Fruit fly (Drosophila melanogaster) whole organism, embryonic: Measurements from ENCODE around the gene CG42759.

ENCODE experiments used
- CG10209 ChIP-seq: fragments of 200-800 bp; sonication (Bioruptor generic); optimal IDR thresholded peaks from 3 replicates; lab custom pipeline; 2017; ENCODE audit warnings: missing biosample characterization, mild to moderate bottlenecking, missing genetic modification characterization, missing genetic modification reagents
- CG10267 ChIP-seq: fragments of 200-800 bp; sonication (Bioruptor generic); optimal IDR thresholded peaks from 2 replicates; lab custom pipeline; 2018; ENCODE audit warnings: missing biosample characterization, mild to moderate bottlenecking, missing genetic modification characterization, moderate library complexity
- CG10959 ChIP-seq: fragments of 200-800 bp; sonication (Bioruptor generic); IDR thresholded peaks from 2 replicates; pipeline ENCODE4 v1.3.6; 2022; ENCODE audit warnings: missing biosample characterization, missing genetic modification characterization
- CG13624 ChIP-seq: fragments of 200-800 bp; sonication (Bioruptor generic); optimal IDR thresholded peaks from 2 replicates; lab custom pipeline; 2016; ENCODE audit warnings: missing biosample characterization, missing genetic modification characterization
- CG15011 ChIP-seq: fragments of 200-800 bp; sonication (Bioruptor generic); optimal IDR thresholded peaks from 3 replicates; lab custom pipeline; 2018; ENCODE audit warnings: missing biosample characterization, mild to moderate bottlenecking, missing genetic modification characterization
- CG15269 ChIP-seq: fragments of 200-800 bp; sonication (Bioruptor generic); optimal IDR thresholded peaks from 2 replicates; lab custom pipeline; 2018; ENCODE audit warnings: missing biosample characterization, mild to moderate bottlenecking, missing genetic modification characterization, moderate library complexity
- CG1602 ChIP-seq: fragments of 200-800 bp; sonication (Bioruptor generic); optimal IDR thresholded peaks from 3 replicates; lab custom pipeline; 2016; ENCODE audit warnings: missing biosample characterization, missing genetic modification characterization
- CG17359 ChIP-seq: fragments of 200-800 bp; sonication (Bioruptor generic); optimal IDR thresholded peaks from 3 replicates; lab custom pipeline; 2018; ENCODE audit warnings: missing biosample characterization, mild to moderate bottlenecking, missing genetic modification characterization, moderate library complexity
- CG17385 ChIP-seq: fragments of 200-800 bp; sonication (Bioruptor generic); optimal IDR thresholded peaks from 3 replicates; lab custom pipeline; 2018; ENCODE audit warnings: missing biosample characterization, mild to moderate bottlenecking, missing genetic modification characterization
- CG17829 ChIP-seq: fragments of 200-800 bp; optimal IDR thresholded peaks from 2 replicates; lab custom pipeline; 2019; ENCODE audit warnings: missing biosample characterization, mild to moderate bottlenecking, missing genetic modification characterization, moderate library complexity
- CG17912 ChIP-seq: fragments of 200-800 bp; sonication (Bioruptor generic); optimal IDR thresholded peaks from 2 replicates; lab custom pipeline; 2018; ENCODE audit warnings: missing biosample characterization, mild to moderate bottlenecking, missing genetic modification characterization
- CG18599 ChIP-seq: fragments of 200-800 bp; sonication (Bioruptor generic); optimal IDR thresholded peaks from 3 replicates; lab custom pipeline; 2017; ENCODE audit warnings: missing biosample characterization, missing genetic modification characterization, mild to moderate bottlenecking, moderate library complexity, missing genetic modification reagents
- CG31365 ChIP-seq: fragments of 200-800 bp; sonication (Bioruptor generic); optimal IDR thresholded peaks from 2 replicates; lab custom pipeline; 2018; ENCODE audit warnings: missing biosample characterization, mild to moderate bottlenecking, missing genetic modification characterization
- CG3281 ChIP-seq: fragments of 200-800 bp; sonication (Bioruptor generic); optimal IDR thresholded peaks from 3 replicates; lab custom pipeline; 2017; ENCODE audit warnings: missing biosample characterization, mild to moderate bottlenecking, missing genetic modification characterization
- CG34422 ChIP-seq: fragments of 200-800 bp; sonication (Bioruptor generic); IDR thresholded peaks from 3 replicates; pipeline ENCODE4 v1.3.6; 2022; ENCODE audit warnings: missing biosample characterization, missing genetic modification characterization
- CG4328 ChIP-seq: fragments of 200-800 bp; sonication (Bioruptor generic); optimal IDR thresholded peaks from 3 replicates; lab custom pipeline; 2017; ENCODE audit warnings: missing biosample characterization, missing genetic modification reagents, missing genetic modification characterization
- CG4707 ChIP-seq: fragments of 200-800 bp; sonication (Bioruptor generic); optimal IDR thresholded peaks from 2 replicates; lab custom pipeline; 2018; ENCODE audit warnings: missing biosample characterization, mild to moderate bottlenecking, missing genetic modification characterization, moderate library complexity
- CG5180 ChIP-seq: fragments of 200-800 bp; sonication (Bioruptor generic); optimal IDR thresholded peaks from 3 replicates; lab custom pipeline; 2017; ENCODE audit warnings: missing biosample characterization, missing genetic modification characterization, mild to moderate bottlenecking, moderate library complexity, missing genetic modification reagents
- CG6765 ChIP-seq: fragments of 200-800 bp; sonication (Bioruptor generic); optimal IDR thresholded peaks from 3 replicates; lab custom pipeline; 2017; ENCODE audit warnings: missing biosample characterization, mild to moderate bottlenecking, missing genetic modification characterization
- CG7786 ChIP-seq: fragments of 200-800 bp; sonication (Bioruptor generic); optimal IDR thresholded peaks from 2 replicates; lab custom pipeline; 2016; ENCODE audit warnings: missing biosample characterization, missing genetic modification characterization
- CG8388 ChIP-seq: fragments of 200-800 bp; sonication (Bioruptor generic); optimal IDR thresholded peaks from 2 replicates; lab custom pipeline; 2019; ENCODE audit warnings: missing biosample characterization, mild to moderate bottlenecking, missing genetic modification characterization, moderate library complexity
- CG8765 ChIP-seq: fragments of 200-800 bp; sonication (Bioruptor generic); IDR thresholded peaks from 2 replicates; pipeline ENCODE4 v1.3.6; 2022; ENCODE audit warnings: missing biosample characterization, missing genetic modification characterization
- CG8924 ChIP-seq: fragments of 200-800 bp; optimal IDR thresholded peaks from 3 replicates; lab custom pipeline; 2019; ENCODE audit warnings: missing biosample characterization, mild to moderate bottlenecking, missing genetic modification characterization, moderate library complexity
- CG9876 ChIP-seq: fragments of 200-800 bp; sonication (Bioruptor generic); optimal IDR thresholded peaks from 2 replicates; lab custom pipeline; 2016; ENCODE audit warnings: missing biosample characterization, missing genetic modification characterization
- CG9932 ChIP-seq: fragments of 200-800 bp; sonication (Bioruptor generic); IDR thresholded peaks from 2 replicates; pipeline ENCODE4 v1.3.6; 2022; ENCODE audit warnings: missing biosample characterization, missing genetic modification characterization
- Fer1 ChIP-seq: fragments of 200-800 bp; sonication (Bioruptor generic); optimal IDR thresholded peaks from 2 replicates; lab custom pipeline; 2017; ENCODE audit warnings: missing biosample characterization, mild to moderate bottlenecking, missing genetic modification characterization
- Fer2 ChIP-seq: fragments of 200-800 bp; sonication (Bioruptor generic); optimal IDR thresholded peaks from 2 replicates; lab custom pipeline; 2018; ENCODE audit warnings: missing biosample characterization, mild to moderate bottlenecking, missing genetic modification characterization, moderate library complexity
- HLH3B ChIP-seq: fragments of 200-800 bp; sonication (Bioruptor generic); IDR thresholded peaks from 2 replicates; pipeline ENCODE4 v1.3.6; 2022; ENCODE audit warnings: missing biosample characterization, missing genetic modification characterization
- MESR4 ChIP-seq: fragments of 200-800 bp; sonication (Bioruptor generic); optimal IDR thresholded peaks from 2 replicates; lab custom pipeline; 2018; ENCODE audit warnings: missing biosample characterization, mild to moderate bottlenecking, missing genetic modification characterization, moderate library complexity
- Mrtf ChIP-seq: fragments of 200-800 bp; sonication (Bioruptor generic); IDR thresholded peaks from 3 replicates; pipeline ENCODE4 v1.3.6; 2022; ENCODE audit warnings: missing biosample characterization, missing genetic modification characterization
- Stat92E ChIP-seq, 3 experiments: fragments of >200 bp in 2 of 3; fragments of 200-800 bp in 1 of 3; sonication (Bioruptor generic) in 1 of 3; optimal IDR thresholded peaks; 2 replicates each; lab custom pipeline; 2017 to 2019; ENCODE audit warnings: missing biosample characterization in 3 of 3, missing genetic modification characterization in 3 of 3, mild to moderate bottlenecking in 1 of 3, moderate library complexity in 1 of 3
- ab ChIP-seq: fragments of 200-800 bp; sonication (Bioruptor generic); optimal IDR thresholded peaks from 2 replicates; lab custom pipeline; 2016; ENCODE audit warnings: missing biosample characterization, missing genetic modification characterization
- cad ChIP-seq: fragments of >200 bp; optimal IDR thresholded peaks from 2 replicates; lab custom pipeline; 2017; ENCODE audit warnings: missing biosample characterization, missing genetic modification characterization
- cg ChIP-seq: fragments of 200-800 bp; sonication (Bioruptor generic); optimal IDR thresholded peaks from 3 replicates; lab custom pipeline; 2019; ENCODE audit warnings: missing biosample characterization, mild to moderate bottlenecking, missing genetic modification characterization, moderate library complexity
- ci ChIP-seq: fragments of 200-800 bp; sonication (Bioruptor generic); IDR thresholded peaks from 3 replicates; pipeline ENCODE4 v1.3.6; 2022; ENCODE audit warnings: missing biosample characterization, missing genetic modification characterization
- crc ChIP-seq: fragments of 200-800 bp; sonication (Bioruptor generic); optimal IDR thresholded peaks from 2 replicates; lab custom pipeline; 2016; ENCODE audit warnings: missing biosample characterization, missing genetic modification characterization
- da ChIP-seq: fragments of 200-800 bp; sonication (Bioruptor generic); optimal IDR thresholded peaks from 2 replicates; lab custom pipeline; 2016; ENCODE audit warnings: missing biosample characterization, missing genetic modification characterization
- dmrt11E ChIP-seq: fragments of 200-800 bp; sonication (Bioruptor generic); optimal IDR thresholded peaks from 3 replicates; lab custom pipeline; 2018; ENCODE audit warnings: missing biosample characterization, mild to moderate bottlenecking, missing genetic modification characterization, moderate library complexity
- dmrt99B ChIP-seq: fragments of 200-800 bp; sonication (Bioruptor generic); optimal IDR thresholded peaks from 2 replicates; lab custom pipeline; 2018; ENCODE audit warnings: missing biosample characterization, mild to moderate bottlenecking, missing genetic modification characterization, moderate library complexity
- gcm ChIP-seq: fragments of 200-800 bp; sonication (Bioruptor generic); optimal IDR thresholded peaks from 2 replicates; lab custom pipeline; 2019; ENCODE audit warnings: missing biosample characterization, mild to moderate bottlenecking, missing genetic modification characterization, moderate library complexity
- kay ChIP-seq: fragments of 200-800 bp; sonication (Bioruptor generic); optimal IDR thresholded peaks from 2 replicates; lab custom pipeline; 2016; ENCODE audit warnings: missing biosample characterization, missing genetic modification characterization
- lab ChIP-seq: fragments of 200-800 bp; sonication (Bioruptor generic); optimal IDR thresholded peaks from 3 replicates; lab custom pipeline; 2017; ENCODE audit warnings: missing biosample characterization, missing genetic modification characterization, mild to moderate bottlenecking, moderate library complexity, missing genetic modification reagents
- nmo ChIP-seq: fragments of 200-800 bp; sonication (Bioruptor generic); optimal IDR thresholded peaks from 2 replicates; lab custom pipeline; 2018; ENCODE audit warnings: missing biosample characterization, mild to moderate bottlenecking, missing genetic modification characterization, moderate library complexity
- pzg ChIP-seq: fragments of 200-800 bp; sonication (Bioruptor generic); optimal IDR thresholded peaks from 3 replicates; lab custom pipeline; 2018; ENCODE audit warnings: missing biosample characterization, mild to moderate bottlenecking, missing genetic modification characterization, moderate library complexity
- repo ChIP-seq: fragments of 200-800 bp; sonication (Bioruptor generic); optimal IDR thresholded peaks from 2 replicates; lab custom pipeline; 2016; ENCODE audit warnings: missing biosample characterization, missing genetic modification characterization
- schlank ChIP-seq: fragments of 200-800 bp; sonication (Bioruptor generic); optimal IDR thresholded peaks from 2 replicates; lab custom pipeline; 2018; ENCODE audit warnings: missing biosample characterization, mild to moderate bottlenecking, missing genetic modification characterization
- sim ChIP-seq: fragments of 200-800 bp; sonication (Bioruptor generic); IDR thresholded peaks from 2 replicates; pipeline ENCODE4 v1.3.6; 2022; ENCODE audit warnings: missing biosample characterization, missing genetic modification characterization
- slp2 ChIP-seq: fragments of 200-800 bp; sonication (Bioruptor generic); optimal IDR thresholded peaks from 2 replicates; lab custom pipeline; 2016; ENCODE audit warnings: missing biosample characterization, missing genetic modification characterization
- tap ChIP-seq: fragments of 200-800 bp; optimal IDR thresholded peaks from 3 replicates; lab custom pipeline; 2019; ENCODE audit warnings: missing biosample characterization, mild to moderate bottlenecking, missing genetic modification characterization, moderate library complexity
- tup ChIP-seq: fragments of 200-800 bp; sonication (Bioruptor generic); optimal IDR thresholded peaks from 2 replicates; lab custom pipeline; 2016; ENCODE audit warnings: missing biosample characterization, mild to moderate bottlenecking, missing genetic modification characterization, moderate library complexity
- vvl ChIP-seq: fragments of 200-800 bp; sonication (Bioruptor generic); IDR thresholded peaks from 2 replicates; pipeline ENCODE4 v1.3.6; 2022; ENCODE audit warnings: missing biosample characterization, missing genetic modification characterization

Gene CG42759

dm6 chr3R:10185986-10186385 lies 43.1 kb downstream of the CG42759 start (continued):
- TF ChIP-seq CG5180 (GFP tag; lab: Kevin White, UChicago) (peak; percentile 20), CG10959 (GFP tag; lab: Robert Waterston, UW) (no peak), cg (GFP tag; lab: Kevin White, UChicago) (no peak), sim (GFP tag; lab: Robert Waterston, UW) (no peak), repo (GFP tag; lab: Kevin White, UChicago) (no peak), CG15269 (tag; lab: Kevin White, UChicago) (peak; percentile 35), CG9876 (GFP tag; lab: Kevin White, UChicago) (no peak), HLH3B (peak; percentile 24; the same call in 1 of the 2 replicates), gcm (no peak), CG3281 (GFP tag; lab: Kevin White, UChicago) (peak; percentile 11), CG4707 (no peak), CG8388 (GFP tag; lab: Kevin White, UChicago) (no peak), CG34422 (GFP tag; lab: Robert Waterston, UW) (no peak), lab (GFP tag; lab: Kevin White, UChicago) (peak; percentile 52), CG8765 (GFP tag; lab: Robert Waterston, UW) (no peak), ci (GFP tag; lab: Robert Waterston, UW) (peak; percentile 40; the same call in 1 of the 3 replicates), tap (tag; lab: Kevin White, UChicago) (peak; percentile 24), dmrt11E (tag; lab: Kevin White, UChicago) (no peak), CG17912 (GFP tag; lab: Kevin White, UChicago) (peak; percentile 35), cad (GFP tag; lab: Kevin White, UChicago) (no peak), kay (GFP tag; lab: Kevin White, UChicago) (no peak), schlank (tag; lab: Kevin White, UChicago) (peak; percentile 36), CG9932 (GFP tag; lab: Robert Waterston, UW) (peak; percentile 38), tup (GFP tag; lab: Kevin White, UChicago) (no peak), da (GFP tag; lab: Kevin White, UChicago) (no peak), ab (GFP tag; lab: Kevin White, UChicago) (no peak), Mrtf (GFP tag; lab: Robert Waterston, UW) (no peak), CG31365 (tag; lab: Kevin White, UChicago) (peak; percentile 29), pzg (GFP tag; lab: Kevin White, UChicago) (no peak), Fer2 (no peak), CG10209 (GFP tag; lab: Kevin White, UChicago) (peak; percentile 50), dmrt99B (tag; lab: Kevin White, UChicago) (peak; percentile 42), Stat92E (GFP tag; optimal IDR thresholded peaks at IDR 0.05; lab: Kevin White, UChicago) (no peak), CG13624 (GFP tag; lab: Kevin White, UChicago) (peak; percentile 11), CG15011 (peak; percentile 37), CG17829 (tag; lab: Kevin White, UChicago) (no peak), CG17385 (GFP tag; lab: Kevin White, UChicago) (peak; percentile 25), CG1602 (GFP tag; lab: Kevin White, UChicago) (no peak), CG10267 (tag; lab: Kevin White, UChicago) (no peak), CG6765 (GFP tag; lab: Kevin White, UChicago) (peak; percentile 4), CG4328 (GFP tag; lab: Kevin White, UChicago) (peak; percentile 22), Fer1 (GFP tag; lab: Kevin White, UChicago) (peak; percentile 42), slp2 (no peak), crc (no peak), CG17359 (peak; percentile 31), CG18599 (GFP tag; lab: Kevin White, UChicago) (peak; percentile 16), CG7786 (no peak), vvl (peak; percentile 50), CG8924 (tag; lab: Kevin White, UChicago) (no peak), MESR4 (GFP tag; lab: Kevin White, UChicago) (no peak), nmo (GFP tag; lab: Kevin White, UChicago) (no peak)
